Worm (Caenorhabditis elegans): ENCODE measurements around the gene C31H2.14.

The C31H2.14 gene

DNA sequence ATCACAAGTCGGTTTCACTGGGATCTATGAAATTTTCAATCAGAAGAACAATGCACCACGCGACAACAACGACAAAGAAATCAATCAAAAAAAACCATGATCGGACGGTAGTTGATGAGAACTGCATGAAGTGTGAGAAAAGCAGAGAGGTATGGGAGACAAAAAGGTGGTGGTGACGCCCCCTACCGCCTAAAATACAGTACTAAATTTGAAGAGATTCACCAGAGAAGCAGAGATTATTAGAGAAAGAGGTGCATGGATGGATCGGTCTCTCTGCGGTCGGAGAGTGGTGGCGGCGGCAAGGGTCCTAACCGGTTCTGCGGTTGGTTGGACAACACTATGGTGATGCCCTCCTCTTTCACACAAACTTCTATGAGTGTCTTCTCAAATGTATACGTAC, 28.8 kb upstream of the C31H2.14 start (continued):
- TF ChIP-seq mep-1 (tag; optimal IDR thresholded peaks at IDR 0.05) (peak; percentile 42), cey-2 (tag; optimal IDR thresholded peaks at IDR 0.05; ENCODE audit: borderline replicate concordance, insufficient read depth) (no peak), dmd-6 (GFP tag; IDR thresholded peaks at IDR 0.05) (peak; percentile 43; the same call in 1 of the 2 replicates), daf-12 (tag; optimal IDR thresholded peaks at IDR 0.05) (no peak), madf-5 (GFP tag; IDR thresholded peaks at IDR 0.05) (no peak), daf-19 (GFP tag; conservative IDR thresholded peaks at IDR 0.05) (no peak), ztf-7 (tag; optimal IDR thresholded peaks at IDR 0.05) (no peak), vab-7 (GFP tag; IDR thresholded peaks at IDR 0.05) (no peak), daf-16 (GFP tag; optimal IDR thresholded peaks at IDR 0.05) (no peak), daf-16 (tag; optimal IDR thresholded peaks at IDR 0.05) (no peak), Y5F2A.4 (GFP tag; optimal IDR thresholded peaks at IDR 0.05) (no peak), pha-4 (GFP tag; IDR thresholded peaks at IDR 0.05) (no peak), pha-4 (tag; optimal IDR thresholded peaks at IDR 0.05) (no peak), snpc-4 (tag; optimal IDR thresholded peaks at IDR 0.05) (no peak), T26A8.4 (GFP tag; IDR thresholded peaks at IDR 0.05) (peak; percentile 68), ceh-62 (tag; optimal IDR thresholded peaks at IDR 0.05) (no peak), gei-8 (GFP tag; optimal IDR thresholded peaks at IDR 0.05) (no peak), tra-1 (GFP tag; IDR thresholded peaks at IDR 0.05) (0 out of 2 replicates have a peak, but pooled peaks have one; percentile 34), lsy-2 (tag; optimal IDR thresholded peaks at IDR 0.05) (peak in 1 of 2 experiments; percentile 54), lin-1 (GFP tag; IDR thresholded peaks at IDR 0.05) (no peak), nhr-102 (tag; optimal IDR thresholded peaks at IDR 0.05) (no peak), hlh-30 (tag; optimal IDR thresholded peaks at IDR 0.05; ENCODE audit: insufficient read depth) (peak; percentile 85), F10B5.3 (tag; optimal IDR thresholded peaks at IDR 0.05) (no peak), mxl-3 (GFP tag; optimal IDR thresholded peaks at IDR 0.05) (peak; percentile 80), lin-38 (GFP tag; IDR thresholded peaks at IDR 0.05) (no peak), set-16 (GFP tag; IDR thresholded peaks at IDR 0.05) (peak; percentile 41), zag-1 (tag; optimal IDR thresholded peaks at IDR 0.05) (no peak), zfp-2 (tag; optimal IDR thresholded peaks at IDR 0.05) (no peak), lin-15B (tag; optimal IDR thresholded peaks at IDR 0.05) (no peak), ztf-11 (tag; optimal IDR thresholded peaks at IDR 0.05) (no peak), nhr-111 (GFP tag; optimal IDR thresholded peaks at IDR 0.05) (no peak), unc-39 (tag; optimal IDR thresholded peaks at IDR 0.05) (no peak), Y105C5A.15 (GFP tag; IDR thresholded peaks at IDR 0.05) (no peak), D1046.2 (GFP tag; IDR thresholded peaks at IDR 0.05) (no peak), ceh-20 (GFP tag; IDR thresholded peaks at IDR 0.05) (0 out of 2 replicates have a peak, but pooled peaks have one; percentile 45), snpc-1.2 (GFP tag; IDR thresholded peaks at IDR 0.05) (no peak), T20F7.1 (GFP tag; optimal IDR thresholded peaks at IDR 0.05) (no peak), nhr-76 (tag; optimal IDR thresholded peaks at IDR 0.05) (no peak), spr-1 (tag; optimal IDR thresholded peaks at IDR 0.05) (peak; percentile 18), ces-1 (GFP tag; optimal IDR thresholded peaks at IDR 0.05) (no peak), pqm-1 (tag; optimal IDR thresholded peaks at IDR 0.05) (no peak)

- TF ChIP-seq T20F7.1 (GFP tag; optimal IDR thresholded peaks at IDR 0.05) (peak; percentile 6), ZK546.5 (tag; optimal IDR thresholded peaks at IDR 0.05) (no peak), aha-1 (tag) (peak; percentile 92), dve-1 (tag; optimal IDR thresholded peaks at IDR 0.05; ENCODE audit: insufficient read depth) (no peak)
These were observed 28.3 kb upstream of the C31H2.14 start for ce11 chrX:5119686-5120085.
